Worm (Caenorhabditis elegans) whole organism, young adult: ENCODE data around the gene srlf-30.

Experiments
- B0035.1 ChIP-seq: sonication (generic microtip); optimal IDR thresholded peaks from 2 replicates; lab custom pipeline; 2016; ENCODE audit warnings: missing genetic modification characterization, mild to moderate bottlenecking, missing compliant biosample characterization, missing genotype, missing genetic modification reagents
- B0261.1 ChIP-seq: sonication (generic microtip); optimal IDR thresholded peaks from 2 replicates; lab custom pipeline; 2016; ENCODE audit warnings: mild to moderate bottlenecking, missing genetic modification characterization, moderate library complexity, missing compliant biosample characterization
- C06A6.2 ChIP-seq: fragments of 200-800 bp; sonication (Bioruptor generic); conservative IDR thresholded peaks from 2 replicates; pipeline ENCODE4 v1.3.6; 2022; ENCODE audit warnings: missing genetic modification characterization, missing compliant biosample characterization
- C17E4.6 ChIP-seq: fragments of 200-800 bp; sonication (Bioruptor generic); IDR thresholded peaks from 2 replicates; pipeline ENCODE4 v1.3.6; 2022; ENCODE audit warnings: missing genetic modification reagents, missing genetic modification characterization, missing compliant biosample characterization
- F10E7.11 ChIP-seq: sonication (generic microtip); optimal IDR thresholded peaks from 2 replicates; lab custom pipeline; 2017; ENCODE audit warnings: mild to moderate bottlenecking, missing genetic modification characterization, moderate library complexity, missing compliant biosample characterization
- F22D6.2 ChIP-seq: sonication (generic microtip); optimal IDR thresholded peaks from 2 replicates; lab custom pipeline; 2016; ENCODE audit warnings: mild to moderate bottlenecking, missing genetic modification characterization, missing compliant biosample characterization
- F37B4.10 ChIP-seq: fragments of 200-800 bp; sonication (Bioruptor generic); IDR thresholded peaks from 2 replicates; pipeline ENCODE4 v1.3.6; 2022; ENCODE audit warnings: missing genetic modification characterization, missing compliant biosample characterization
- F57C9.4 ChIP-seq: sonication (generic microtip); optimal IDR thresholded peaks from 2 replicates; lab custom pipeline; 2017; ENCODE audit warnings: mild to moderate bottlenecking, missing genetic modification characterization, missing compliant biosample characterization
- T26A5.8 ChIP-seq: sonication (generic microtip); optimal IDR thresholded peaks from 2 replicates; lab custom pipeline; 2016; ENCODE audit warnings: missing genetic modification characterization, missing compliant biosample characterization
- Y53F4B.3 ChIP-seq: fragments of 200-800 bp; sonication (Bioruptor generic); IDR thresholded peaks from 2 replicates; pipeline ENCODE4 v1.3.6; 2022; ENCODE audit warnings: missing genetic modification reagents, missing genetic modification characterization, missing compliant biosample characterization
- Y79H2A.3 ChIP-seq: fragments of 200-800 bp; sonication (Bioruptor generic); conservative IDR thresholded peaks from 2 replicates; pipeline ENCODE4 v1.3.6; 2022; ENCODE audit warnings: missing genetic modification reagents, missing genetic modification characterization, missing compliant biosample characterization
- Y95B8A.8 ChIP-seq: fragments of 200-800 bp; sonication (Bioruptor generic); IDR thresholded peaks from 2 replicates; pipeline ENCODE4 v1.3.6; 2022; ENCODE audit warnings: missing genetic modification reagents, missing genetic modification characterization, missing compliant biosample characterization
- akir-1 ChIP-seq: fragments of 200-800 bp; sonication (Bioruptor generic); optimal IDR thresholded peaks from 2 replicates; lab custom pipeline; 2018; ENCODE audit warnings: mild to moderate bottlenecking, missing genetic modification characterization, moderate library complexity, missing compliant biosample characterization
- aptf-2 ChIP-seq: fragments of 200-800 bp; sonication (Bioruptor generic); conservative IDR thresholded peaks from 2 replicates; pipeline ENCODE4 v1.3.6; 2022; ENCODE audit warnings: missing genetic modification reagents, missing genetic modification characterization, missing compliant biosample characterization
- attf-3 ChIP-seq: fragments of 200-800 bp; sonication (Bioruptor generic); conservative IDR thresholded peaks from 2 replicates; pipeline ENCODE4 v1.3.6; 2022; ENCODE audit warnings: missing genetic modification reagents, missing genetic modification characterization, missing compliant biosample characterization
- bed-1 ChIP-seq: fragments of 200-800 bp; sonication (Bioruptor generic); IDR thresholded peaks from 2 replicates; pipeline ENCODE4 v1.3.6; 2022; ENCODE audit warnings: missing genetic modification reagents, missing genetic modification characterization, missing compliant biosample characterization
- bed-2 ChIP-seq: fragments of 200-800 bp; sonication (Bioruptor generic); IDR thresholded peaks from 2 replicates; pipeline ENCODE4 v1.3.6; 2022; ENCODE audit warnings: missing genetic modification reagents, missing genetic modification characterization, missing compliant biosample characterization
- cebp-1 ChIP-seq, 2 experiments: fragments of 200-800 bp in 1 of 2; sonication (Bioruptor generic) in 1 of 2; sonication (generic microtip) in 1 of 2; IDR thresholded peaks in 1 of 2; optimal IDR thresholded peaks in 1 of 2; 2 replicates each; pipeline versions ENCODE4 v1.3.6 to Lab custom; 2017 to 2022; ENCODE audit warnings: missing compliant biosample characterization in 2 of 2, missing genetic modification characterization in 2 of 2, mild to moderate bottlenecking in 1 of 2, missing genetic modification reagents in 1 of 2, moderate library complexity in 1 of 2
- ceh-58 ChIP-seq: fragments of 200-800 bp; sonication (Bioruptor generic); IDR thresholded peaks from 2 replicates; pipeline ENCODE4 v1.3.6; 2022; ENCODE audit warnings: missing genetic modification characterization, missing compliant biosample characterization
- dox-1 ChIP-seq: fragments of 200-800 bp; sonication (Bioruptor generic); IDR thresholded peaks from 2 replicates; pipeline ENCODE4 v1.3.6; 2022; ENCODE audit warnings: missing genetic modification reagents, missing genetic modification characterization, missing compliant biosample characterization
- dpff-1 ChIP-seq: sonication (generic microtip); optimal IDR thresholded peaks from 2 replicates; lab custom pipeline; 2017; ENCODE audit warnings: mild to moderate bottlenecking, missing genetic modification characterization, missing compliant biosample characterization
- dpl-1 ChIP-seq: fragments of 150-350 bp; optimal IDR thresholded peaks from 2 replicates; lab custom pipeline; 2014; ENCODE audit warnings: missing biosample characterization, missing genetic modification reagents, missing genetic modification characterization
- egl-44 ChIP-seq: fragments of 200-800 bp; sonication (Bioruptor generic); IDR thresholded peaks from 2 replicates; pipeline ENCODE4 v1.3.6; 2022; ENCODE audit warnings: missing genetic modification reagents, missing genetic modification characterization, missing compliant biosample characterization
- ekl-4 ChIP-seq: fragments of 200-800 bp; sonication (Bioruptor generic); IDR thresholded peaks from 2 replicates; pipeline ENCODE4 v1.3.6; 2022; ENCODE audit warnings: missing genetic modification reagents, missing genetic modification characterization, missing compliant biosample characterization
- fkh-3 ChIP-seq: sonication (generic microtip); optimal IDR thresholded peaks from 2 replicates; lab custom pipeline; 2016; ENCODE audit warnings: mild to moderate bottlenecking, missing genetic modification characterization, missing compliant biosample characterization
- him-1 ChIP-seq: sonication (generic microtip); optimal IDR thresholded peaks from 2 replicates; lab custom pipeline; 2016; ENCODE audit warnings: missing genotype, missing genetic modification reagents, missing genetic modification characterization, missing compliant biosample characterization
- hlh-12 ChIP-seq: sonication (generic microtip); optimal IDR thresholded peaks from 2 replicates; lab custom pipeline; 2016; ENCODE audit warnings: missing genetic modification characterization, missing compliant biosample characterization
- hmg-1.2 ChIP-seq: fragments of 200-800 bp; sonication (Bioruptor generic); IDR thresholded peaks from 2 replicates; pipeline ENCODE4 v1.3.6; 2022; ENCODE audit warnings: missing genetic modification reagents, missing genetic modification characterization, missing compliant biosample characterization
- hmg-20 ChIP-seq: fragments of 200-800 bp; sonication (Bioruptor generic); IDR thresholded peaks from 2 replicates; pipeline ENCODE4 v1.3.6; 2022; ENCODE audit warnings: missing genetic modification reagents, missing genetic modification characterization, missing compliant biosample characterization
- hrde-1 ChIP-seq: sonication (generic microtip); optimal IDR thresholded peaks from 2 replicates; lab custom pipeline; 2016; ENCODE audit warnings: missing genetic modification characterization, mild to moderate bottlenecking, missing compliant biosample characterization, moderate library complexity, missing genotype, missing genetic modification reagents, borderline replicate concordance
- let-526 ChIP-seq: fragments of 200-800 bp; sonication (Bioruptor generic); IDR thresholded peaks from 2 replicates; pipeline ENCODE4 v1.3.6; 2022; ENCODE audit warnings: missing genetic modification reagents, missing genetic modification characterization, missing compliant biosample characterization
- lin-40 ChIP-seq: sonication (generic microtip); optimal IDR thresholded peaks from 2 replicates; lab custom pipeline; 2016; ENCODE audit warnings: missing genetic modification characterization, mild to moderate bottlenecking, missing compliant biosample characterization, missing genotype, missing genetic modification reagents
- lin-54 ChIP-seq: fragments of 200-800 bp; sonication (Bioruptor generic); optimal IDR thresholded peaks from 2 replicates; lab custom pipeline; 2018; ENCODE audit warnings: mild to moderate bottlenecking, missing genetic modification characterization, missing compliant biosample characterization
- lsl-1 ChIP-seq: fragments of 200-800 bp; sonication (Bioruptor generic); optimal IDR thresholded peaks from 2 replicates; lab custom pipeline; 2018; ENCODE audit warnings: mild to moderate bottlenecking, missing genetic modification characterization, moderate library complexity, missing compliant biosample characterization
- madf-10 ChIP-seq: sonication (generic microtip); optimal IDR thresholded peaks from 2 replicates; lab custom pipeline; 2016; ENCODE audit warnings: mild to moderate bottlenecking, missing genetic modification characterization, missing compliant biosample characterization
- madf-3 ChIP-seq: fragments of 200-800 bp; sonication (Bioruptor generic); IDR thresholded peaks from 2 replicates; pipeline ENCODE4 v1.3.6; 2022; ENCODE audit warnings: missing genetic modification reagents, missing genetic modification characterization, missing compliant biosample characterization
- mcd-1 ChIP-seq: fragments of 200-800 bp; sonication (Bioruptor generic); IDR thresholded peaks from 2 replicates; pipeline ENCODE4 v1.3.6; 2022; ENCODE audit warnings: missing genetic modification reagents, missing genetic modification characterization, missing compliant biosample characterization
- mes-4 ChIP-seq: sonication (generic microtip); optimal IDR thresholded peaks from 2 replicates; lab custom pipeline; 2016; ENCODE audit warnings: missing genotype, missing genetic modification characterization, missing compliant biosample characterization
- nfya-2 ChIP-seq: fragments of 200-800 bp; sonication (Bioruptor generic); IDR thresholded peaks from 2 replicates; pipeline ENCODE4 v1.3.6; 2022; ENCODE audit warnings: missing genetic modification reagents, missing genetic modification characterization, missing compliant biosample characterization
- nfyb-1 ChIP-seq: fragments of 200-800 bp; sonication (Bioruptor generic); IDR thresholded peaks from 2 replicates; pipeline ENCODE4 v1.3.6; 2022; ENCODE audit warnings: missing genetic modification reagents, missing genetic modification characterization, missing compliant biosample characterization
- nhr-27 ChIP-seq: fragments of 200-800 bp; sonication (Bioruptor generic); optimal IDR thresholded peaks from 2 replicates; lab custom pipeline; 2018; ENCODE audit warnings: mild to moderate bottlenecking, missing genetic modification characterization, moderate library complexity, missing compliant biosample characterization
- pbrm-1 ChIP-seq: fragments of 200-800 bp; sonication (Bioruptor generic); IDR thresholded peaks from 2 replicates; pipeline ENCODE4 v1.3.6; 2022; ENCODE audit warnings: missing genetic modification reagents, missing genetic modification characterization, missing compliant biosample characterization
- repo-1 ChIP-seq: sonication (generic microtip); optimal IDR thresholded peaks from 2 replicates; lab custom pipeline; 2017; ENCODE audit warnings: mild to moderate bottlenecking, missing genetic modification characterization, missing compliant biosample characterization
- sea-2 ChIP-seq: fragments of 200-800 bp; sonication (Bioruptor generic); IDR thresholded peaks from 2 replicates; pipeline ENCODE4 v1.3.6; 2022; ENCODE audit warnings: missing genetic modification characterization, missing compliant biosample characterization
- somi-1 ChIP-seq: fragments of 200-800 bp; sonication (Bioruptor generic); optimal IDR thresholded peaks from 2 replicates; lab custom pipeline; 2018; ENCODE audit warnings: mild to moderate bottlenecking, missing genetic modification characterization, missing compliant biosample characterization
- unc-62 ChIP-seq: fragments of 150-350 bp; optimal IDR thresholded peaks from 2 replicates; lab custom pipeline; 2014; ENCODE audit warnings: missing biosample characterization, missing genetic modification reagents, missing genetic modification characterization
- ztf-26 ChIP-seq: sonication (generic microtip); optimal IDR thresholded peaks from 2 replicates; lab custom pipeline; 2017; ENCODE audit warnings: missing genetic modification characterization, missing compliant biosample characterization

srlf-30 gene

DNA sequence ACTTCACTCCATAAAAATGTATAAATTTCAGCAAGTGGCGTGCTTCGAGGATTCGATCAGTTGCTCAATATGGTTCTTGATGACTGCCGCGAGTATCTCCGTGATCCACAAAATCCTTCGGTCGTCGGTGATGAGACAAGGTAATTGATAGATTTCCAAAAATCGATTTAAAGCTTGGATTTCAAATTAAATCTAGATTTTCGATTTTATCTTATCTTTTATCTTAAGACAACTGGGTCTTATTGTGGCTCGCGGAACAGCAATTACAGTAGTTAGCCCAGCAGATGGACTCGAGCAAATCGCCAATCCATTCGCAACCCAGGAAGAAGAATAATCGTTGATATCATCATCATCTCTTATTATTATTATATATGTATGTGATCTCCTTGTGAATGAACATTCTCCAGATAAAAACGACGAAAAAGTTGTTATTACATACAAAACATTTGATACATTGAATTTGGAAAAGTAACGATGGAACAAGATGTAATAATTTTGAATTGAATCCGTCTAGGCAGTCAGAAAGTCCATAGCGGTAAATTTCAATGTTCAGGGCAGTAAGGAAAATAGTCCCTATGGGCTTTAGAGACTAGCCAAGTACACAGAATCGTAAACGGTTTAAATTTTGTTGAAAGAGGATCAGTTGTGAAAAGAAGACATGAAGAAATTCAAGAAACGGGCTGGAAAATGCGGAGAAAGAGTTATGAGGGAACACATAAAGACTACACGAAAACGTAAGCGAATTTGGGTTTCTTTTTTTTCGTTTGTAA, 33.8 kb downstream of the srlf-30 start (continued):
- no peak for TF ChIP-seq him-1 (tag; lab: Kevin White, UChicago)
- TF ChIP-seq ekl-4 (GFP tag; lab: Robert Waterston, UW), result peak; percentile 46; the same call in 1 of the 2 replicates
- peak; percentile 52; the same call in 1 of the 2 replicates for TF ChIP-seq hmg-20
- peak; percentile 21; the same call in 1 of the 2 replicates for TF ChIP-seq dox-1 (GFP tag; lab: Robert Waterston, UW)
- TF ChIP-seq lin-54 (GFP tag; lab: Kevin White, UChicago), result no peak
- 0 out of 2 replicates have a peak, but pooled peaks have one; percentile 19 for TF ChIP-seq bed-1 (GFP tag; lab: Robert Waterston, UW)
- TF ChIP-seq C06A6.2 (GFP tag; lab: Robert Waterston, UW), result 0 out of 2 replicates have a peak, but pooled peaks have one; percentile 40
- TF ChIP-seq madf-10 (tag; lab: Kevin White, UChicago), result peak; percentile 6
- peak; percentile 58; the same call in 1 of the 2 replicates for TF ChIP-seq pbrm-1 (GFP tag; lab: Robert Waterston, UW)
- peak; percentile 67 for TF ChIP-seq Y95B8A.8
- TF ChIP-seq egl-44 (GFP tag; lab: Robert Waterston, UW), result peak; percentile 40; the same call in 1 of the 2 replicates
- peak; percentile 22; the same call in 1 of the 2 replicates for TF ChIP-seq hmg-1.2 (GFP tag; lab: Robert Waterston, UW)
- TF ChIP-seq mcd-1 (GFP tag; lab: Robert Waterston, UW), result peak; percentile 67
- TF ChIP-seq Y53F4B.3 (GFP tag; lab: Robert Waterston, UW), result no peak
- TF ChIP-seq unc-62, result no peak
- no peak for TF ChIP-seq dpl-1 (GFP tag; lab: Kevin White, UChicago)
- no peak for TF ChIP-seq F37B4.10 (GFP tag; lab: Robert Waterston, UW)
- no peak for TF ChIP-seq akir-1
- TF ChIP-seq F22D6.2 (tag; lab: Kevin White, UChicago), result no peak
- peak; percentile 49 for TF ChIP-seq hrde-1 (tag; lab: Kevin White, UChicago)
- TF ChIP-seq dpff-1 (tag; lab: Kevin White, UChicago), result peak; percentile 69
- no peak for TF ChIP-seq nhr-27 (tag; lab: Kevin White, UChicago)
- TF ChIP-seq madf-3 (GFP tag; lab: Robert Waterston, UW), result no peak
- peak; percentile 3 for TF ChIP-seq B0261.1 (tag; lab: Kevin White, UChicago)
- no peak for TF ChIP-seq sea-2 (GFP tag; lab: Robert Waterston, UW)
- no peak for TF ChIP-seq lsl-1
- TF ChIP-seq nfyb-1, result peak; percentile 81
- peak; percentile 94 for TF ChIP-seq repo-1 (tag; lab: Kevin White, UChicago)
- no peak for TF ChIP-seq aptf-2 (GFP tag; lab: Robert Waterston, UW)
- TF ChIP-seq C17E4.6, result 0 out of 2 replicates have a peak, but pooled peaks have one; percentile 17
- TF ChIP-seq nfya-2 (GFP tag; lab: Robert Waterston, UW), result no peak
- TF ChIP-seq somi-1 (GFP tag; lab: Kevin White, UChicago), result no peak
- no peak for TF ChIP-seq hlh-12 (tag; lab: Kevin White, UChicago)
- peak; percentile 5 for TF ChIP-seq F57C9.4 (tag; lab: Kevin White, UChicago)
- peak; percentile 33 for TF ChIP-seq B0035.1 (tag; lab: Kevin White, UChicago)
- TF ChIP-seq T26A5.8 (tag; lab: Kevin White, UChicago), result no peak
- TF ChIP-seq Y79H2A.3 (GFP tag; lab: Robert Waterston, UW), result peak; percentile 65
- 0 out of 2 replicates have a peak, but pooled peaks have one; percentile 7 for TF ChIP-seq cebp-1 (GFP tag; IDR thresholded peaks at IDR 0.05; lab: Robert Waterston, UW)
- TF ChIP-seq cebp-1 (tag; optimal IDR thresholded peaks at IDR 0.05; lab: Kevin White, UChicago), result peak; percentile 82
- TF ChIP-seq attf-3 (GFP tag; lab: Robert Waterston, UW), result no peak
- no peak for TF ChIP-seq ceh-58 (GFP tag; lab: Robert Waterston, UW)
- peak; percentile 32 for TF ChIP-seq F10E7.11 (tag; lab: Kevin White, UChicago)
- no peak for TF ChIP-seq ztf-26 (tag; lab: Kevin White, UChicago)
- TF ChIP-seq mes-4, result no peak
- no peak for TF ChIP-seq bed-2
- TF ChIP-seq fkh-3 (tag; lab: Kevin White, UChicago), result peak; percentile 35
- peak; percentile 6 for TF ChIP-seq lin-40
- peak; percentile 43; the same call in 1 of the 2 replicates for TF ChIP-seq let-526 (GFP tag; lab: Robert Waterston, UW)
